Worm (Caenorhabditis elegans) whole organism, L4/young adult: ENCODE data around the gene srlf-17.

Experiments
- W03F9.2 ChIP-seq: fragments of 150-350 bp; optimal IDR thresholded peaks from 2 replicates; lab custom pipeline; 2014; ENCODE audit warnings: missing biosample characterization, missing genetic modification characterization
- dao-5 ChIP-seq: sonication (generic microtip); optimal IDR thresholded peaks from 2 replicates; lab custom pipeline; 2016; ENCODE audit warnings: missing genotype, missing genetic modification characterization, moderate library complexity, missing compliant biosample characterization
- him-1 ChIP-seq: sonication (generic microtip); optimal IDR thresholded peaks from 2 replicates; lab custom pipeline; 2016; ENCODE audit warnings: missing genotype, missing genetic modification reagents, missing genetic modification characterization, missing compliant biosample characterization

Gene srlf-17

DNA sequence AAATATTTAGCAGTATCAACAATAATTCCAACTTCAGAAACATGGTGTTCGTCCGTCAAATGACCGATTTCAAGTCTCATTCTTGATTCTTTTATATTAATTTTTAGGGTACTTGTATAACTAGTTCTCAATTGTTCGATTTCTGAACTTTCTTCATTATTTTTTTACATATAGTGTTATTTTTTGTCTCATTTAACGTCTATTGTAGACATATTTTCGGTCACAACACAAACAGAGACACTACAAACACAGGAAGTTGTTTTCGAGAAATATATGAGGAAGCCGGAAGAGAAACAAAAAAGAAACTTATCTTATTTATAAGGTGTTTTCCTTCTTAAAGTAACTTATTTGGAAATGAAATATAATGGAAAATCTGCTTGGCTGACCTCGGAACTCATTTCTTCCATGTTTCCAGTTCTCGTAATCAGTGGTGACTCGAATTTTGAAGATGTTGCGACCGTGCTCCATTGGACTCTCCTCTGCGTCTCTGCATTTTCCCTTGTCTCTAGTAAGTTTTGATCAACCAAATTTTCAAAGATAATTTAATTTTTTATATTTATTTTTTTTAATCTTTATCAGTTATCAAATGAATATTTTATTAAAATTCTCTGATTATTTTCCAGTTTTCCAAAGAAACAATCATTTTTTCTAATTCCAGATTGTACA is 48.7 kb downstream of the srlf-17 start, which contains the start of the genes F36H1.12 and lin-3:
Gene F36H1.12, minus strand, starts transcription at position 51 of the 666 bp plus-strand sequence.
Gene lin-3, plus strand, starts transcription at position 657 of the 666 bp plus-strand sequence.
- TF ChIP-seq him-1 (tag; lab: Kevin White, UChicago) (no peak), dao-5 (no peak), W03F9.2 (tag; lab: Kevin White, UChicago) (no peak)

DNA sequence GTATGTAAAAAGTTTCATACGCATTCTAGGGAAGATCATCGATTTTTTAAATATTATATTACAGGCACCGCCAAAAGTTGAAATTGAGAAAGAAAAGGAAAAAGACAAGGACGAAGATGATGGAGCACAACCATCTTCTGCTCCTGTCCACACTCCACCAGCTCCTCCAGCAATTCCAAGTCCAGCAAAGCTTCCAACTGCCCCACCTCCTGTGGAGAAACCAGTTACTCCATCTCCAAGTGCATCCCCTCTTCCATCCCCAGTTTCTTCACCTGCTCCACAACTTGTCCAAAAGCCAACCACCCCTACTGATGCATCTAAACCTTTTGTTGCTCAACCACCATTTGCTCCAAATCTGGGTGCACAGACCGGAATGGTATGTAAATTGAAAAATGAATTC is 50.5 kb downstream of the srlf-17 start:
- TF ChIP-seq dao-5 (no peak), him-1 (tag; lab: Kevin White, UChicago) (no peak), W03F9.2 (tag; lab: Kevin White, UChicago) (no peak)
